Worm (Caenorhabditis elegans) whole organism, midembryonic: Measurements from ENCODE around the gene Y17D7B.3.

Experiments
- T22C8.4 ChIP-seq: fragments of 200-800 bp; sonication (Bioruptor generic); IDR thresholded peaks from 2 replicates; pipeline ENCODE4 v1.3.6; 2022; ENCODE audit warnings: missing genetic modification characterization, missing compliant biosample characterization
- cog-1 ChIP-seq: sonication (generic microtip); optimal IDR thresholded peaks from 2 replicates; lab custom pipeline; 2016; ENCODE audit warnings: missing genetic modification characterization, missing compliant biosample characterization
- flt-1 ChIP-seq: fragments of 200-800 bp; sonication (Bioruptor generic); IDR thresholded peaks from 2 replicates; pipeline ENCODE4 v1.3.6; 2022; ENCODE audit warnings: missing genetic modification characterization, missing compliant biosample characterization
- klf-2 ChIP-seq: fragments of 200-800 bp; sonication (Bioruptor generic); conservative IDR thresholded peaks from 2 replicates; pipeline ENCODE4 v1.3.6; 2022; ENCODE audit warnings: missing genetic modification reagents, missing genetic modification characterization, missing compliant biosample characterization
- med-1 ChIP-seq: sonication (generic microtip); optimal IDR thresholded peaks from 2 replicates; lab custom pipeline; 2017; ENCODE audit warnings: missing genetic modification characterization, mild to moderate bottlenecking, missing compliant biosample characterization, antibody characterized with exemption, missing genetic modification reagents; ENCODE audit not compliant: insufficient read depth
- ref-1 ChIP-seq: fragments of 200-800 bp; sonication (Bioruptor generic); conservative IDR thresholded peaks from 2 replicates; pipeline ENCODE4 v1.3.6; 2022; ENCODE audit warnings: missing genetic modification reagents, missing genetic modification characterization, missing compliant biosample characterization
- tab-1 ChIP-seq: fragments of 200-800 bp; sonication (Bioruptor generic); IDR thresholded peaks from 2 replicates; pipeline ENCODE4 v1.3.6; 2022; ENCODE audit warnings: missing genetic modification characterization, missing compliant biosample characterization
- ztf-23 ChIP-seq: fragments of 200-800 bp; sonication (Bioruptor generic); IDR thresholded peaks from 2 replicates; pipeline ENCODE4 v1.3.6; 2022; ENCODE audit warnings: missing genetic modification reagents, missing genetic modification characterization, missing compliant biosample characterization
- ztf-29 ChIP-seq: fragments of 200-800 bp; sonication (Bioruptor generic); IDR thresholded peaks from 2 replicates; pipeline ENCODE4 v1.3.6; 2022; ENCODE audit warnings: missing genetic modification reagents, missing genetic modification characterization, missing compliant biosample characterization

Y17D7B.3 gene

DNA sequence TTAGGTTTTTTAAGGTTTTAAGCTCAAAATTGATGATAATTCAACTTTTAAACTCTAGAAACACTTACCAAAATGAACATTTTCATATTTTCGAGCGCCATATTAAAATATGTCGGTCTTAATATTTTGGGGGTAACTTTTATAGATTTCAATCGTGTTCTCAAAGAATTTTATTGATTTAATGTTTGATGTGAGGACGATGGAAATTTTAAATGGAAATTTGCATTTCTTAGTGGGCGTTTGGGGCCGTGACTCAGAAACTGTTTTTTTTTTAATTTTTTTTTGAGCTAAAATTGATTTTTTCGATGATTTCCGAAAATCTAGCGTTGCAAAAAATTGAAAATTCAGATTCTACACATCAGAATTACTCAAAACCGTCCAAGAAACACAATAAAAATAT, 16.7 kb upstream of the Y17D7B.3 start, which contains the start of gene C54E10.10:
Gene C54E10.10 (minus strand): TSS at position 101 of the 400 bp plus-strand sequence.
- no peak for TF ChIP-seq tab-1 (GFP tag; lab: Robert Waterston, UW)
- no peak for TF ChIP-seq ztf-29 (GFP tag; lab: Robert Waterston, UW)
- no peak for TF ChIP-seq cog-1 (tag; lab: Kevin White, UChicago)
- TF ChIP-seq T22C8.4 (GFP tag; lab: Robert Waterston, UW): no peak
- TF ChIP-seq ztf-23 (GFP tag; lab: Robert Waterston, UW): no peak
- no peak for TF ChIP-seq flt-1 (GFP tag; lab: Robert Waterston, UW)
- TF ChIP-seq klf-2 (GFP tag; lab: Robert Waterston, UW): no peak
- no peak for TF ChIP-seq med-1 (GFP tag; lab: Kevin White, UChicago)
- TF ChIP-seq ref-1 (GFP tag; lab: Robert Waterston, UW): no peak

DNA sequence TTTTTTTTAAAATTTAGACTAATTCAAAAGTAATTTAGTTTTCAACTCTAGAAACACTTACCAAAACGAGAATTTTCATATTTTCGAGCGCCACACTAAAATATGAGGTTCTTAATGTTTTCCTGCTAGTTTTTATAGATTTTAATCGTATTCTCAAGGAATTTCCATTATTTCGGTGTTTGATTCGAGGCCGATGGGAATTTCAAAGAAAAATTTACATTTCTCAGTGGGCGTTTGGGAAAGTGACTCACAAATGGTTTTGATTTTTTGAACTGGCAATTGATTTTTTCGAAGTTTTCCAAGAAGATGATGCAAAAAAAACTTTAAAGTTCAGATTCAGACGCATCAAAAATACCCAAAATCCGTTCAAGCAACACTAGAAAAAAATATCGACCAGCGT, 15.5 kb upstream of the Y17D7B.3 start, which contains the start of gene C54E10.11:
Gene C54E10.11 (minus strand): TSS at position 101 of the 400 bp plus-strand sequence.
- TF ChIP-seq tab-1 (GFP tag; lab: Robert Waterston, UW): no peak
- no peak for TF ChIP-seq ztf-23 (GFP tag; lab: Robert Waterston, UW)
- no peak for TF ChIP-seq T22C8.4 (GFP tag; lab: Robert Waterston, UW)
- TF ChIP-seq flt-1 (GFP tag; lab: Robert Waterston, UW): no peak
- no peak for TF ChIP-seq ref-1 (GFP tag; lab: Robert Waterston, UW)
- no peak for TF ChIP-seq med-1 (GFP tag; lab: Kevin White, UChicago)
- no peak for TF ChIP-seq klf-2 (GFP tag; lab: Robert Waterston, UW)
- no peak for TF ChIP-seq ztf-29 (GFP tag; lab: Robert Waterston, UW)
- TF ChIP-seq cog-1 (tag; lab: Kevin White, UChicago): no peak

DNA sequence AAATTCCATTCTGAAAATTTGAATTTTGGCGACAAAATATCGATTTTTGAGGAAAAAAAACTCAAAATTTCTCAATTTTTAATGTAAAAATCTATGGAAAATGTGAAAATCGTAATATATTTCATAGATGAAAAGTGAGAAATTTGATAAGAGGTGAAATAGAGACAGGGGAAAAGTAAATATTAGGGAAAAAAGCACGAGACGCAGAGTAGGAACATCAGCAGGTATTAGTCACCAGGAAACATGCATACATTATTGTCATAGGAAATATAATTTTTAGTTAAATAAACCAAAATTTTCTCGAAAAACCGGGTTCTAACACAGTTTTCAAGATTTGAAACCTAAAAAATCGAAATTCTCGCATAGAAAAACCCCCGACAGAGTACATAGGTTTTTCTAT, 14.2 kb upstream of the Y17D7B.3 start, which contains the start of gene nhr-170:
Gene nhr-170 (minus strand): TSS at position 16 of the 400 bp plus-strand sequence.
- TF ChIP-seq T22C8.4 (GFP tag; lab: Robert Waterston, UW): no peak
- no peak for TF ChIP-seq ztf-23 (GFP tag; lab: Robert Waterston, UW)
- TF ChIP-seq flt-1 (GFP tag; lab: Robert Waterston, UW): no peak
- no peak for TF ChIP-seq med-1 (GFP tag; lab: Kevin White, UChicago)
- TF ChIP-seq klf-2 (GFP tag; lab: Robert Waterston, UW): no peak
- TF ChIP-seq ref-1 (GFP tag; lab: Robert Waterston, UW): no peak
- no peak for TF ChIP-seq cog-1 (tag; lab: Kevin White, UChicago)
- no peak for TF ChIP-seq tab-1 (GFP tag; lab: Robert Waterston, UW)
- no peak for TF ChIP-seq ztf-29 (GFP tag; lab: Robert Waterston, UW)

DNA sequence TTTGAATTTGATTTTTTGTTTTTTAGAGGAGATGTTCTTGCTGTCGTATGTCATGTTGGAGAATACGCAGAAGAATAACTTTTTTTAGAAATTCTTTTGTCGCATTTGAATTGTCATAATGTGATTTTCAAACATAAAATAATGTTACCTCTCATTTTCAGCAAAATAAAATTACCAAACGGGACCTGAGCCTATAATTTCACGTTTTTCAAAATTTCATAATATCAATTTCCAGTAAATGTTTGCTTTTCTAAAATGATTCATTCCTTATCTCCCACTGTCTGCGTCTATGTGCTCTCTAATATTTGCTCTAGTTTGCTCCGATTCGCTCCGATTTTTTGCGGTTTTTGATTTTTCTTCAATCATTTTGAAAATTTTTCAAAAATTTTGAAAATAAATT, 4.1 kb upstream of the Y17D7B.3 start, which contains the start of gene nhr-231:
Gene nhr-231 (plus strand): TSS at position 301 of the 400 bp plus-strand sequence.
- no peak for TF ChIP-seq ref-1 (GFP tag; lab: Robert Waterston, UW)
- TF ChIP-seq med-1 (GFP tag; lab: Kevin White, UChicago): no peak
- no peak for TF ChIP-seq T22C8.4 (GFP tag; lab: Robert Waterston, UW)
- TF ChIP-seq ztf-29 (GFP tag; lab: Robert Waterston, UW): no peak
- TF ChIP-seq klf-2 (GFP tag; lab: Robert Waterston, UW): no peak

DNA sequence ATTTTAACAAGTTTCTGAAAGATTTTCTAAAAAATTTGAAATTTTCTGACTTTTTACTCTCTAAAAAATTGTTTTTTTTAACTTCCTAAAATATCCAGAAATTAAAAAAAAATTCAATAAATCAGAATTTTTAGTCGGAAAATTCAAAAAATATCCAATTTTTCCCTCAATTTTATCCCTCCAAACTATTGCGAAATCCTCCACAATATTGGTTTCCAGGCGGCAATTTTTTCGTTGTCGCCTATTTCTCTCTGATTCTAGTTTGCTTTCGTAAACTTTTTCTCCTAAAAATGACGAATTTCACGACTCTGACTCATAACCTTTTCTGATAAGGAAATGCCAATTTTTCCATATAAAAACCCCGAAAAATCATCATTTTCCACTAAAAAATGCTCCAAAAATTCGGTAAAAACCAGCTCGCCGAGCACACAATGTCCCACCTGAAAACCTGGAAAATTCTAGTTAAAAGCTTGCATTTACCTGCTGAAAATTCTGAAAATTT, 874 bp upstream of the Y17D7B.3 start, which contains the start of gene Y17D7B.2:
Gene Y17D7B.2 (plus strand): TSS at position 323 of the 502 bp plus-strand sequence.
- no peak for TF ChIP-seq tab-1 (GFP tag; lab: Robert Waterston, UW)
- TF ChIP-seq cog-1 (tag; lab: Kevin White, UChicago): no peak
- no peak for TF ChIP-seq med-1 (GFP tag; lab: Kevin White, UChicago)
- TF ChIP-seq flt-1 (GFP tag; lab: Robert Waterston, UW): no peak
- no peak for TF ChIP-seq ztf-29 (GFP tag; lab: Robert Waterston, UW)
- no peak for TF ChIP-seq klf-2 (GFP tag; lab: Robert Waterston, UW)
- TF ChIP-seq ref-1 (GFP tag; lab: Robert Waterston, UW): no peak
- TF ChIP-seq ztf-23 (GFP tag; lab: Robert Waterston, UW): no peak
- no peak for TF ChIP-seq T22C8.4 (GFP tag; lab: Robert Waterston, UW)

DNA sequence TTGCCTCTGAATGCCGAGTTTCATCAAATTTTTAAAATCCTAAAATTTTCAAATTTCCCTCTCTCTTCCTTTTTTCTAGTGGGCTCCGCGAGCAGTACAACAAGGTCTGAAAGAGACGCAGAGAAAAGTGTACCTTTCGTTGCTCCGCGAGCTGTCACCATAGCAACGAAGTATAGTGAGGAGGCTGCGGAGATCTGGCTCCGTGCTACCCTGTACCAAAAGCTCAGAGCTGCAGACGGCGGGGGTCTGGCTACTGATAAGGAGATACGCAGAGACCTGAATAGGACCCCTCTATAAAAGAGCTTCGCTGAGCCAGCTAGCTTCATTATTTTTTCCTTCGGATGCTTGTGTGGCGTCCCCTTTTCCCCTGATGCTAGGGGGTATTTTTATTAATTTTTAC, 3.1 kb downstream of the Y17D7B.3 start, which contains the start of gene Y17D7B.10:
Gene Y17D7B.10 (plus strand): TSS at position 243 of the 400 bp plus-strand sequence.
- TF ChIP-seq flt-1 (GFP tag; lab: Robert Waterston, UW) (no peak), cog-1 (tag; lab: Kevin White, UChicago) (no peak), klf-2 (GFP tag; lab: Robert Waterston, UW) (no peak), tab-1 (GFP tag; lab: Robert Waterston, UW) (no peak), med-1 (GFP tag; lab: Kevin White, UChicago) (no peak), T22C8.4 (GFP tag; lab: Robert Waterston, UW) (no peak), ztf-23 (GFP tag; lab: Robert Waterston, UW) (no peak), ztf-29 (GFP tag; lab: Robert Waterston, UW) (no peak), ref-1 (GFP tag; lab: Robert Waterston, UW) (no peak)

DNA sequence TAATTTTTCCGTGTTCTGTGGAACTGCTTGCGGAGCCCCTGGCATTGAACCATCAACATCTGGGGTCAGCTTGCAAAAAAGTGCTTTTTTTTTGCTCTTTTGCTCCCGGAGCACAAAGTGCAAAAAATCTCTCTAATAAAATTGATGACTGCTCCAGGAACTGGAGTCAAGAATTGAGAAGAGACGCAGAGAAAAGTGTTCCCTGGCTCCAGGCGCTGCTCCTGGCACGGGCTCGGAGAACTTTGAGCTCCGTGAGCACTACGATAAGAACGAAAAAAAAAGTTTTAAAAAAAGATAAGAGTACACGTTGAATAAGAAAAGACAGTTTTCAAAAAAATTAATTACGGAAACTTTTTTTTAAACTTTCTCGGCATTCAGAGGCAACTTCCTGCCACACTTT, 3.8 kb downstream of the Y17D7B.3 start:
- TF ChIP-seq cog-1 (tag; lab: Kevin White, UChicago) (no peak), med-1 (GFP tag; lab: Kevin White, UChicago) (no peak), tab-1 (GFP tag; lab: Robert Waterston, UW) (no peak), klf-2 (GFP tag; lab: Robert Waterston, UW) (no peak), ztf-29 (GFP tag; lab: Robert Waterston, UW) (no peak), flt-1 (GFP tag; lab: Robert Waterston, UW) (no peak), T22C8.4 (GFP tag; lab: Robert Waterston, UW) (no peak), ztf-23 (GFP tag; lab: Robert Waterston, UW) (no peak), ref-1 (GFP tag; lab: Robert Waterston, UW) (no peak)

DNA sequence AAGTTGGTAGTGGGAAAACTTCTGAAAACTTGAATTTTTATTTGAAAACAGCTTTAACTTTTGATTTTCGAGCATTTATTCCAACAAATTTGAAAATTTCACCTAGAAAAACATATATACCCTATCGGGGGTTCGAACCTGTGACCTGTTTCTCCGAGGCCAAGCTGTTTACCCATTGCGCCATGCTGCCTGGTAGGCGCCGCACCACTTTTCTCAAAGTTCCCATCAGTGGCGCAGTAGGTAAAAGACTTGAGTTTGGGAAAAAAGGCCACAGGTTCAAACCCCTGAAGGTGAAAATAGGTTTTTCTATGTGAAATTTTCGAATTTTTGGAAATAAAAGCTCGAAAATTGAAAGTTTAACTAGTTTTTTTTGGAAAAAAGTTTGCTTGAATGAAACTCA, 6.0 kb downstream of the Y17D7B.3 start:
- TF ChIP-seq flt-1 (GFP tag; lab: Robert Waterston, UW) (no peak), ref-1 (GFP tag; lab: Robert Waterston, UW) (no peak), klf-2 (GFP tag; lab: Robert Waterston, UW) (no peak), ztf-23 (GFP tag; lab: Robert Waterston, UW) (no peak), med-1 (GFP tag; lab: Kevin White, UChicago) (no peak), cog-1 (tag; lab: Kevin White, UChicago) (no peak), ztf-29 (GFP tag; lab: Robert Waterston, UW) (no peak), T22C8.4 (GFP tag; lab: Robert Waterston, UW) (no peak), tab-1 (GFP tag; lab: Robert Waterston, UW) (no peak)
